Fruit fly (Drosophila melanogaster) Kc167 (cell line): ENCODE results near the gene CG14142.

Source experiments
- Myc ChIP-seq: fragments of >200 bp; optimal IDR thresholded peaks from 2 replicates; lab custom pipeline; 2017; ENCODE audit warnings: missing external identifiers
- psq ChIP-seq: fragments of >200 bp; optimal IDR thresholded peaks from 2 replicates; lab custom pipeline; 2017; ENCODE audit warnings: missing external identifiers

dm6 chr3L:11196860-11197259 lies 23.5 kb downstream of the CG14142 start:
- TF ChIP-seq psq (lab: Kevin White, UChicago) (no peak), Myc (lab: Kevin White, UChicago) (no peak)
